Worm (Caenorhabditis elegans) whole organism, L4/young adult: Measurements from ENCODE around the gene fbxb-85.

Source experiments
- W03F9.2 ChIP-seq: fragments of 150-350 bp; optimal IDR thresholded peaks from 2 replicates; lab custom pipeline; 2014; ENCODE audit warnings: missing biosample characterization, missing genetic modification characterization
- dao-5 ChIP-seq: sonication (generic microtip); optimal IDR thresholded peaks from 2 replicates; lab custom pipeline; 2016; ENCODE audit warnings: missing genotype, missing genetic modification characterization, moderate library complexity, missing compliant biosample characterization

- TF ChIP-seq W03F9.2 (tag; lab: Kevin White, UChicago) = no peak
- TF ChIP-seq dao-5 (tag; lab: Kevin White, UChicago) = no peak
These were observed 16.1 kb downstream of the fbxb-85 start, which contains the start of gene sbsp-1 for ce11 chrIII:10832636-10833035.
